Fruit fly (Drosophila melanogaster) whole organism, embryonic: Measurements from ENCODE around the gene elgi.
A peak's percentile ranks its signal among the peaks of the same experiment; 100 is the strongest.

Source experiments
- Ada2b ChIP-seq: fragments of 200-800 bp; sonication (Bioruptor generic); IDR thresholded peaks from 2 replicates; pipeline ENCODE4 v1.3.6; 2022; ENCODE audit warnings: missing biosample characterization, missing genetic modification characterization
- Adf1 ChIP-seq: fragments of 200-800 bp; sonication (Bioruptor generic); IDR thresholded peaks from 2 replicates; pipeline ENCODE4 v1.3.6; 2022; ENCODE audit warnings: missing biosample characterization, missing genetic modification characterization
- Awh ChIP-seq: fragments of 200-800 bp; sonication (Bioruptor generic); IDR thresholded peaks from 2 replicates; pipeline ENCODE4, ENCODE4 v1.3.6; 2022; ENCODE audit warnings: missing biosample characterization, missing genetic modification characterization
- B-H2 ChIP-seq: fragments of 200-800 bp; sonication (Bioruptor generic); optimal IDR thresholded peaks from 2 replicates; lab custom pipeline; 2018; ENCODE audit warnings: missing biosample characterization, mild to moderate bottlenecking, missing genetic modification characterization
- BEAF-32 ChIP-seq: fragments of 200-800 bp; sonication (Bioruptor generic); optimal IDR thresholded peaks from 3 replicates; lab custom pipeline; 2017; ENCODE audit warnings: missing biosample characterization, missing genetic modification characterization, mild to moderate bottlenecking, moderate library complexity, missing genetic modification reagents
- BtbVII ChIP-seq: fragments of 200-800 bp; sonication (Bioruptor generic); optimal IDR thresholded peaks from 3 replicates; lab custom pipeline; 2017; ENCODE audit warnings: missing biosample characterization, mild to moderate bottlenecking, missing genetic modification characterization
- CG10959 ChIP-seq: fragments of 200-800 bp; sonication (Bioruptor generic); IDR thresholded peaks from 2 replicates; pipeline ENCODE4 v1.3.6; 2022; ENCODE audit warnings: missing biosample characterization, missing genetic modification characterization
- CG11456 ChIP-seq: fragments of 200-800 bp; sonication (Bioruptor generic); IDR thresholded peaks from 3 replicates; pipeline ENCODE4 v1.3.6; 2022; ENCODE audit warnings: missing biosample characterization, missing genetic modification characterization
- CG11695 ChIP-seq: fragments of 200-800 bp; sonication (Bioruptor generic); IDR thresholded peaks from 3 replicates; pipeline ENCODE4 v1.3.6; 2022; ENCODE audit warnings: missing biosample characterization, missing genetic modification characterization
- CG12155 ChIP-seq: fragments of 200-800 bp; sonication (Bioruptor generic); optimal IDR thresholded peaks from 3 replicates; lab custom pipeline; 2016; ENCODE audit warnings: missing biosample characterization, missing genetic modification characterization
- CG12219 ChIP-seq: fragments of 200-800 bp; sonication (Bioruptor generic); optimal IDR thresholded peaks from 3 replicates; lab custom pipeline; 2018; ENCODE audit warnings: missing biosample characterization, mild to moderate bottlenecking, missing genetic modification characterization
- CG12659 ChIP-seq: fragments of 200-800 bp; sonication (Bioruptor generic); optimal IDR thresholded peaks from 3 replicates; lab custom pipeline; 2017; ENCODE audit warnings: mild to moderate bottlenecking, missing biosample characterization, missing genetic modification reagents, missing genetic modification characterization
- CG12769 ChIP-seq: fragments of 200-800 bp; sonication (Bioruptor generic); optimal IDR thresholded peaks from 2 replicates; lab custom pipeline; 2019; ENCODE audit warnings: missing biosample characterization, mild to moderate bottlenecking, missing genetic modification characterization, moderate library complexity
- CG13624 ChIP-seq: fragments of 200-800 bp; sonication (Bioruptor generic); optimal IDR thresholded peaks from 2 replicates; lab custom pipeline; 2016; ENCODE audit warnings: missing biosample characterization, missing genetic modification characterization
- CG13894 ChIP-seq: fragments of 200-800 bp; sonication (Bioruptor generic); optimal IDR thresholded peaks from 3 replicates; lab custom pipeline; 2018; ENCODE audit warnings: missing biosample characterization, mild to moderate bottlenecking, missing genetic modification characterization, moderate library complexity
- CG15011 ChIP-seq: fragments of 200-800 bp; sonication (Bioruptor generic); optimal IDR thresholded peaks from 3 replicates; lab custom pipeline; 2018; ENCODE audit warnings: missing biosample characterization, mild to moderate bottlenecking, missing genetic modification characterization
- CG1603 ChIP-seq: fragments of 200-800 bp; sonication (Bioruptor generic); optimal IDR thresholded peaks from 2 replicates; lab custom pipeline; 2019; ENCODE audit warnings: missing biosample characterization, mild to moderate bottlenecking, missing genetic modification characterization, moderate library complexity
- CG16863 ChIP-seq: fragments of 200-800 bp; sonication (Bioruptor generic); optimal IDR thresholded peaks from 3 replicates; lab custom pipeline; 2016; ENCODE audit warnings: missing biosample characterization, missing genetic modification characterization
- CG2116 ChIP-seq: fragments of 200-800 bp; sonication (Bioruptor generic); optimal IDR thresholded peaks from 3 replicates; lab custom pipeline; 2018; ENCODE audit warnings: missing biosample characterization, mild to moderate bottlenecking, missing genetic modification characterization
- CG3281 ChIP-seq: fragments of 200-800 bp; sonication (Bioruptor generic); optimal IDR thresholded peaks from 3 replicates; lab custom pipeline; 2017; ENCODE audit warnings: missing biosample characterization, mild to moderate bottlenecking, missing genetic modification characterization
- CG3407 ChIP-seq: fragments of 200-800 bp; sonication (Bioruptor generic); optimal IDR thresholded peaks from 2 replicates; lab custom pipeline; 2018; ENCODE audit warnings: missing biosample characterization, mild to moderate bottlenecking, missing genetic modification characterization
- CG3847 ChIP-seq: fragments of 200-800 bp; sonication (Bioruptor generic); IDR thresholded peaks from 2 replicates; pipeline ENCODE4 v1.3.6; 2022; ENCODE audit warnings: missing biosample characterization, missing genetic modification characterization
- CG3995 ChIP-seq: fragments of 200-800 bp; sonication (Bioruptor generic); optimal IDR thresholded peaks from 3 replicates; lab custom pipeline; 2016; ENCODE audit warnings: missing biosample characterization, missing genetic modification characterization
- CG5180 ChIP-seq: fragments of 200-800 bp; sonication (Bioruptor generic); optimal IDR thresholded peaks from 3 replicates; lab custom pipeline; 2017; ENCODE audit warnings: missing biosample characterization, missing genetic modification characterization, mild to moderate bottlenecking, moderate library complexity, missing genetic modification reagents
- CG6813 ChIP-seq: fragments of 200-800 bp; sonication (Bioruptor generic); optimal IDR thresholded peaks from 2 replicates; lab custom pipeline; 2017; ENCODE audit warnings: missing biosample characterization, missing genetic modification characterization, mild to moderate bottlenecking, moderate library complexity, missing genetic modification reagents
- CG8290 ChIP-seq, 3 experiments: fragments of 200-800 bp; sonication (Bioruptor generic); optimal IDR thresholded peaks; 2 replicates each; lab custom pipeline; 2016 to 2019; ENCODE audit warnings: missing biosample characterization in 3 of 3, missing genetic modification characterization in 3 of 3, mild to moderate bottlenecking in 2 of 3, moderate library complexity in 1 of 3
- Dbx ChIP-seq: fragments of 200-800 bp; sonication (Bioruptor generic); IDR thresholded peaks from 3 replicates; pipeline ENCODE4 v1.3.6; 2022; ENCODE audit warnings: missing biosample characterization, missing genetic modification characterization
- Dref ChIP-seq: fragments of 200-800 bp; sonication (Bioruptor generic); IDR thresholded peaks from 2 replicates; pipeline ENCODE4 v1.3.6; 2022; ENCODE audit warnings: missing biosample characterization, missing genetic modification characterization
- HLH3B ChIP-seq: fragments of 200-800 bp; sonication (Bioruptor generic); IDR thresholded peaks from 2 replicates; pipeline ENCODE4 v1.3.6; 2022; ENCODE audit warnings: missing biosample characterization, missing genetic modification characterization
- Kr ChIP-seq: fragments of 200-800 bp; sonication (Bioruptor generic); optimal IDR thresholded peaks from 2 replicates; lab custom pipeline; 2017; ENCODE audit warnings: missing biosample characterization, mild to moderate bottlenecking, missing genetic modification characterization
- Lpt ChIP-seq: fragments of >200 bp; optimal IDR thresholded peaks from 2 replicates; lab custom pipeline; 2018; ENCODE audit warnings: missing biosample characterization, missing genetic modification characterization
- Mad ChIP-seq: fragments of 200-800 bp; sonication (Bioruptor generic); optimal IDR thresholded peaks from 2 replicates; lab custom pipeline; 2016; ENCODE audit warnings: missing biosample characterization, missing genetic modification characterization
- Max ChIP-seq: fragments of 200-800 bp; sonication (Bioruptor generic); optimal IDR thresholded peaks from 2 replicates; lab custom pipeline; 2016; ENCODE audit warnings: missing biosample characterization, mild to moderate bottlenecking, missing genetic modification characterization
- NfI ChIP-seq: fragments of 200-800 bp; sonication (Bioruptor generic); optimal IDR thresholded peaks from 3 replicates; lab custom pipeline; 2018; ENCODE audit warnings: missing biosample characterization, mild to moderate bottlenecking, missing genetic modification characterization, moderate library complexity
- Spps ChIP-seq: fragments of 200-800 bp; sonication (Bioruptor generic); optimal IDR thresholded peaks from 2 replicates; lab custom pipeline; 2018; ENCODE audit warnings: missing biosample characterization, mild to moderate bottlenecking, missing genetic modification characterization
- Taf1 ChIP-seq: fragments of 200-800 bp; sonication (Bioruptor generic); IDR thresholded peaks from 2 replicates; pipeline ENCODE4 v1.3.6; 2022; ENCODE audit warnings: missing biosample characterization, missing genetic modification characterization
- caup ChIP-seq: fragments of 200-800 bp; sonication (Bioruptor generic); optimal IDR thresholded peaks from 3 replicates; lab custom pipeline; 2017; ENCODE audit warnings: missing biosample characterization, mild to moderate bottlenecking, missing genetic modification characterization, moderate library complexity; ENCODE audit not compliant: severe bottlenecking
- chinmo ChIP-seq: fragments of 200-800 bp; sonication (Bioruptor generic); IDR thresholded peaks from 4 replicates; pipeline ENCODE4 v1.3.6; 2022; ENCODE audit warnings: missing biosample characterization, missing genetic modification characterization; ENCODE audit not compliant: partially characterized antibody
- chm ChIP-seq: fragments of 200-800 bp; sonication (Bioruptor generic); IDR thresholded peaks from 2 replicates; pipeline ENCODE4 v1.3.6; 2022; ENCODE audit warnings: missing biosample characterization, missing genetic modification characterization
- en ChIP-seq: fragments of 200-800 bp; sonication (Bioruptor generic); optimal IDR thresholded peaks from 2 replicates; lab custom pipeline; 2016; ENCODE audit warnings: missing biosample characterization, missing genetic modification characterization
- fu2 ChIP-seq: fragments of 200-800 bp; sonication (Bioruptor generic); optimal IDR thresholded peaks from 2 replicates; lab custom pipeline; 2016; ENCODE audit warnings: missing biosample characterization, missing genetic modification characterization
- grau ChIP-seq: fragments of 200-800 bp; optimal IDR thresholded peaks from 3 replicates; lab custom pipeline; 2019; ENCODE audit warnings: missing biosample characterization, mild to moderate bottlenecking, missing genetic modification characterization, moderate library complexity
- hb ChIP-seq: fragments of 200-800 bp; sonication (Bioruptor generic); IDR thresholded peaks from 3 replicates; pipeline ENCODE4 v1.3.6; 2022; ENCODE audit warnings: missing biosample characterization, missing genetic modification characterization; ENCODE audit not compliant: partially characterized antibody
- maf-S ChIP-seq: fragments of 200-800 bp; sonication (Bioruptor generic); optimal IDR thresholded peaks from 2 replicates; lab custom pipeline; 2016; ENCODE audit warnings: missing biosample characterization, missing genetic modification characterization
- p53 ChIP-seq: fragments of 200-800 bp; sonication (Bioruptor generic); optimal IDR thresholded peaks from 2 replicates; lab custom pipeline; 2016; ENCODE audit warnings: missing biosample characterization, missing genetic modification characterization
- peb ChIP-seq: fragments of 200-800 bp; sonication (Bioruptor generic); IDR thresholded peaks from 2 replicates; pipeline ENCODE4 v1.3.6; 2022; ENCODE audit warnings: missing biosample characterization, missing genetic modification characterization
- seq ChIP-seq: fragments of 200-800 bp; sonication (Bioruptor generic); IDR thresholded peaks from 2 replicates; pipeline ENCODE4 v1.3.6; 2022; ENCODE audit warnings: missing biosample characterization, missing genetic modification characterization
- sob ChIP-seq: fragments of 200-800 bp; sonication (Bioruptor generic); IDR thresholded peaks from 2 replicates; pipeline ENCODE4 v1.3.6; 2022; ENCODE audit warnings: missing biosample characterization, missing genetic modification characterization
- tin ChIP-seq: fragments of 200-800 bp; sonication (Bioruptor generic); optimal IDR thresholded peaks from 3 replicates; lab custom pipeline; 2016; ENCODE audit warnings: missing biosample characterization, missing genetic modification characterization
- usp ChIP-seq: fragments of >200 bp; optimal IDR thresholded peaks from 2 replicates; lab custom pipeline; 2017; ENCODE audit warnings: missing biosample characterization, missing genetic modification characterization

The elgi gene

dm6 chr3L:15958612-15959315 lies 2.4 kb downstream of the elgi start, which contains the start of gene CG17032 (continued):
- TF ChIP-seq CG2116 (GFP tag; lab: Kevin White, UChicago), result no peak
- TF ChIP-seq CG12219 (GFP tag; lab: Kevin White, UChicago), result no peak
- TF ChIP-seq B-H2 (GFP tag; lab: Kevin White, UChicago), result peak; percentile 67
- peak; percentile 2 for TF ChIP-seq Spps (tag; lab: Kevin White, UChicago)
- TF ChIP-seq CG3407 (GFP tag; lab: Kevin White, UChicago), result no peak
- no peak for TF ChIP-seq Mad (GFP tag; lab: Kevin White, UChicago)
- no peak for TF ChIP-seq CG8290 (GFP tag; optimal IDR thresholded peaks at IDR 0.05; lab: Kevin White, UChicago)
- TF ChIP-seq CG8290 (tag; optimal IDR thresholded peaks at IDR 0.05; lab: Kevin White, UChicago), result no peak
- TF ChIP-seq chm (GFP tag; lab: Robert Waterston, UW), result no peak
- no peak for TF ChIP-seq CG3847 (GFP tag; lab: Robert Waterston, UW)
- TF ChIP-seq caup (GFP tag; lab: Kevin White, UChicago), result peak; percentile 15
- no peak for TF ChIP-seq Max (GFP tag; lab: Kevin White, UChicago)
- 0 out of 2 replicates have a peak, but pooled peaks have one; percentile 17 for TF ChIP-seq sob (GFP tag; lab: Robert Waterston, UW)
- no peak for TF ChIP-seq en (GFP tag; lab: Kevin White, UChicago)
- TF ChIP-seq CG13894 (tag; lab: Kevin White, UChicago), result peak; percentile 90
- TF ChIP-seq CG1603, result no peak
- TF ChIP-seq CG12769 (tag; lab: Kevin White, UChicago), result peak; percentile 96
- TF ChIP-seq maf-S, result no peak
- TF ChIP-seq BEAF-32 (GFP tag; lab: Kevin White, UChicago), result no peak
- TF ChIP-seq Awh (GFP tag; lab: Robert Waterston, UW), result peak; percentile 44; the same call in 1 of the 2 replicates
- TF ChIP-seq HLH3B (GFP tag; lab: Robert Waterston, UW), result no peak
- TF ChIP-seq Ada2b (GFP tag; lab: Robert Waterston, UW), result peak; percentile 7; the same call in 1 of the 2 replicates
- no peak for TF ChIP-seq tin
- no peak for TF ChIP-seq p53 (GFP tag; lab: Kevin White, UChicago)
- TF ChIP-seq CG16863 (GFP tag; lab: Kevin White, UChicago), result no peak
- TF ChIP-seq CG13624 (GFP tag; lab: Kevin White, UChicago), result no peak
- no peak for TF ChIP-seq CG10959
- TF ChIP-seq CG12155, result no peak
- no peak for TF ChIP-seq seq (GFP tag; lab: Robert Waterston, UW)
- TF ChIP-seq CG11695, result peak; percentile 25; the same call in 1 of the 3 replicates
- TF ChIP-seq chinmo (GFP tag; lab: Robert Waterston, UW), result peak; percentile 65; the same call in 1 of the 4 replicates
- no peak for TF ChIP-seq Kr
- TF ChIP-seq grau, result no peak
- no peak for TF ChIP-seq CG12659
- no peak for TF ChIP-seq CG5180 (GFP tag; lab: Kevin White, UChicago)
- TF ChIP-seq CG11456 (GFP tag; lab: Robert Waterston, UW), result 0 out of 3 replicates have a peak, but pooled peaks have one; percentile 57
- TF ChIP-seq Taf1 (GFP tag; lab: Robert Waterston, UW), result no peak
- TF ChIP-seq CG15011 (GFP tag; lab: Kevin White, UChicago), result no peak
- TF ChIP-seq hb (GFP tag; lab: Robert Waterston, UW), result no peak
- peak; percentile 57; the same call in 1 of the 2 replicates for TF ChIP-seq Adf1
- no peak for TF ChIP-seq peb
- no peak for TF ChIP-seq fu2
- no peak for TF ChIP-seq Lpt (GFP tag; lab: Kevin White, UChicago)
- no peak for TF ChIP-seq NfI (GFP tag; lab: Kevin White, UChicago)
- no peak for TF ChIP-seq CG6813 (GFP tag; lab: Kevin White, UChicago)
- TF ChIP-seq CG3281 (GFP tag; lab: Kevin White, UChicago), result no peak
- peak; percentile 34 for TF ChIP-seq BtbVII (GFP tag; lab: Kevin White, UChicago)
- no peak for TF ChIP-seq Dbx (GFP tag; lab: Robert Waterston, UW)
- TF ChIP-seq CG3995 (GFP tag; lab: Kevin White, UChicago), result no peak
- no peak for TF ChIP-seq usp (GFP tag; lab: Kevin White, UChicago)
- TF ChIP-seq Dref (GFP tag; lab: Robert Waterston, UW), result no peak
